Fruit fly (Drosophila melanogaster): ENCODE measurements around the gene sloth2.
A peak's percentile ranks its signal among the peaks of the same experiment; 100 is the strongest.

sloth2 gene

DNA sequence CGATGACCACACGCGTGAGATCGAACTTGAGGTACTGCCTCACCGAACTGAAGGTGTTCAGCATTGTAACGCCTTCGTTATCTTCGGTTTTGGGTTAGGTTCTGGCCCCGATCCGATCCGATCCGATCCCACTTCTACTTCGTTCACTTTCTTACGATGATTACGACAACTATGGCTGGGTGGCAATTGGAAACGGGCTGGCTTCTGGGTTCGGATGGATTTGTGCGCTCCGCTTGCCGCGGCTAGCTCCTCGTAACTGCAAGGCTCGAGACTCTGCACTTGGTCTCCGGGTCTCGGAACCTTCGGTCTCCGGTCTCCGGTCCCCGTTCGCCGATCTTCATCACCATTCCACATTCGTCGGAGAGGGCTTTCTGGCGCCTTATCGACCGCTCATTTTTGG lies 17.8 kb upstream of the sloth2 start, which contains the start of gene Inx7:
Gene Inx7, minus strand, starts transcription at position 263 of the 400 bp plus-strand sequence.
- TF ChIP-seq sens (GFP tag) (no peak), Deaf1 (tag; optimal IDR thresholded peaks at IDR 0.05) (peak; percentile 92), sug (tag; optimal IDR thresholded peaks at IDR 0.05) (peak; percentile 10), chinmo (GFP tag; IDR thresholded peaks at IDR 0.05; ENCODE audit: partially characterized antibody) (0 out of 4 replicates have a peak, but pooled peaks have one; percentile 29)

DNA sequence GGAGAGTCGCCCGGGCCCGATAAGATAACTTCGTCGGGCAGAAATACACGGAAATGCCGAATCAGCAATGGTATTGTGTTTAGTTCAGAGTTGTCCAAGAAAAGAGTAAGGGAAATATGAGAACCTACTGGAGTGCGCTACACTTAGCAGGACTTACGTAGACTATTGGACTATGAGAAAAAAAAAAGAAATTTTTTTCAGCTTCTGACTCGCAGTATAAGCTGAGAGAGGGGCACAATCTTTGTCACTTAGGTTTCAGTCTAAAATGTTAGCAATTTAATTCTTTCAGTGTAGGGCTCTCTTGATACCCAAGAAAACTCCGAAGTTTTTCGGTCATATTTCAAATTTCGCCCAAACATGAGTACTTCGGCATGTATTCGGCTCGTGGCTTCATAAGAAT lies 17.4 kb upstream of the sloth2 start:
- TF ChIP-seq Jarid2 (GFP tag; optimal IDR thresholded peaks at IDR 0.05) (no peak), Abd-B (GFP tag; optimal IDR thresholded peaks at IDR 0.05) (peak; percentile 51), Xrp1 (GFP tag; IDR thresholded peaks at IDR 0.05) (peak; percentile 81), CG3838 (GFP tag; optimal IDR thresholded peaks at IDR 0.05) (peak; percentile 0), CG4328 (GFP tag; optimal IDR thresholded peaks at IDR 0.05) (peak; percentile 27), Side (GFP tag; optimal IDR thresholded peaks at IDR 0.05) (peak; percentile 65), CG7839 (tag; optimal IDR thresholded peaks at IDR 0.05) (peak; percentile 83), CG4854 (GFP tag; optimal IDR thresholded peaks at IDR 0.05) (peak; percentile 50), CG31441 (GFP tag; IDR thresholded peaks at IDR 0.05) (peak; percentile 76), CG31224 (GFP tag; IDR thresholded peaks at IDR 0.05) (peak; percentile 69), CG8359 (GFP tag; optimal IDR thresholded peaks at IDR 0.05; ENCODE audit: borderline replicate concordance) (no peak), gce (GFP tag; IDR thresholded peaks at IDR 0.05) (peak; percentile 67; the same call in 2 of the 3 replicates), CG4730 (GFP tag; IDR thresholded peaks at IDR 0.05) (peak; percentile 73), Bteb2 (GFP tag; optimal IDR thresholded peaks at IDR 0.05) (peak; percentile 42), Neu2 (GFP tag; optimal IDR thresholded peaks at IDR 0.05; ENCODE audit: borderline replicate concordance) (no peak), twi (tag; optimal IDR thresholded peaks at IDR 0.05) (no peak), row (GFP tag; IDR thresholded peaks at IDR 0.05) (peak; percentile 92), da (GFP tag; optimal IDR thresholded peaks at IDR 0.05) (no peak), prd (optimal IDR thresholded peaks at IDR 0.05) (no peak), prd (GFP tag; IDR thresholded peaks at IDR 0.05) (peak; percentile 90), ac (GFP tag; optimal IDR thresholded peaks at IDR 0.05) (no peak), Ssrp (tag; optimal IDR thresholded peaks at IDR 0.05) (peak; percentile 31), sim (GFP tag; IDR thresholded peaks at IDR 0.05) (peak; percentile 11; the same call in 1 of the 2 replicates), CG32532 (GFP tag; IDR thresholded peaks at IDR 0.05) (peak; percentile 80), sd (tag; optimal IDR thresholded peaks at IDR 0.05) (peak; percentile 39), Chrac-16 (GFP tag; optimal IDR thresholded peaks at IDR 0.05) (peak; percentile 45), Ada2b (GFP tag; IDR thresholded peaks at IDR 0.05) (peak; percentile 67), CG15011 (GFP tag; optimal IDR thresholded peaks at IDR 0.05) (peak; percentile 49), CG17385 (GFP tag; optimal IDR thresholded peaks at IDR 0.05) (peak; percentile 70), CG10543 (GFP tag; optimal IDR thresholded peaks at IDR 0.05) (peak; percentile 67), CG12769 (tag; optimal IDR thresholded peaks at IDR 0.05) (peak; percentile 61), yki (optimal IDR thresholded peaks at IDR 0.05) (no peak), Dp (GFP tag; optimal IDR thresholded peaks at IDR 0.05) (no peak), CG1024 (GFP tag; IDR thresholded peaks at IDR 0.05) (peak; percentile 56), cas (GFP tag; IDR thresholded peaks at IDR 0.05) (peak; percentile 67), so (GFP tag; IDR thresholded peaks at IDR 0.05) (peak; percentile 77; the same call in 2 of the 3 replicates), CG12659 (GFP tag; optimal IDR thresholded peaks at IDR 0.05) (peak; percentile 67), sqz (GFP tag; optimal IDR thresholded peaks at IDR 0.05) (peak; percentile 4), Dek (tag; optimal IDR thresholded peaks at IDR 0.05) (peak; percentile 62), Nf-YA (GFP tag; IDR thresholded peaks at IDR 0.05) (peak; percentile 74), Opbp (GFP tag; IDR thresholded peaks at IDR 0.05; ENCODE audit: partially characterized antibody) (no peak), pb (GFP tag; optimal IDR thresholded peaks at IDR 0.05) (peak; percentile 20), HLH54F (GFP tag; optimal IDR thresholded peaks at IDR 0.05) (peak; percentile 67), lmd (GFP tag; IDR thresholded peaks at IDR 0.05) (peak; percentile 85), Bdp1 (GFP tag; optimal IDR thresholded peaks at IDR 0.05) (peak; percentile 56), CG18764 (GFP tag; optimal IDR thresholded peaks at IDR 0.05) (peak; percentile 37)
